Worm (Caenorhabditis elegans) whole organism, early embryonic: ENCODE data around the gene F56C3.8.
A peak's percentile ranks its signal among the peaks of the same experiment; 100 is the strongest.

Source experiments
- B0310.2 ChIP-seq: sonication (generic microtip); optimal IDR thresholded peaks from 2 replicates; lab custom pipeline; 2016; ENCODE audit warnings: mild to moderate bottlenecking, missing genetic modification characterization, missing compliant biosample characterization
- F13C5.2 ChIP-seq: sonication (generic microtip); optimal IDR thresholded peaks from 2 replicates; lab custom pipeline; 2017; ENCODE audit warnings: mild to moderate bottlenecking, missing genetic modification characterization, inconsistent platforms, missing compliant biosample characterization
- aly-1 ChIP-seq: sonication (generic microtip); optimal IDR thresholded peaks from 2 replicates; lab custom pipeline; 2016; ENCODE audit warnings: missing genetic modification characterization, missing compliant biosample characterization
- ama-1 ChIP-seq: fragments of 150-350 bp; optimal IDR thresholded peaks from 2 replicates; lab custom pipeline; 2014
- ceh-13 ChIP-seq: fragments of 200-800 bp; sonication (Bioruptor generic); optimal IDR thresholded peaks from 2 replicates; lab custom pipeline; 2018; ENCODE audit warnings: mild to moderate bottlenecking, missing genetic modification characterization, missing compliant biosample characterization
- ceh-36 ChIP-seq: sonication (generic microtip); optimal IDR thresholded peaks from 2 replicates; lab custom pipeline; 2016; ENCODE audit warnings: missing genetic modification characterization, inconsistent platforms, missing compliant biosample characterization
- ets-7 ChIP-seq: sonication (generic microtip); optimal IDR thresholded peaks from 2 replicates; lab custom pipeline; 2016; ENCODE audit warnings: missing genotype, missing genetic modification characterization, missing compliant biosample characterization
- flt-1 ChIP-seq: fragments of 200-800 bp; sonication (Bioruptor generic); IDR thresholded peaks from 2 replicates; pipeline ENCODE4 v1.3.6; 2022; ENCODE audit warnings: missing genetic modification characterization, missing compliant biosample characterization
- hmbx-1 ChIP-seq: sonication (generic microtip); optimal IDR thresholded peaks from 2 replicates; lab custom pipeline; 2016; ENCODE audit warnings: mild to moderate bottlenecking, missing genetic modification characterization, missing compliant biosample characterization
- hmg-4 ChIP-seq: fragments of 200-800 bp; sonication (Bioruptor generic); optimal IDR thresholded peaks from 2 replicates; lab custom pipeline; 2018; ENCODE audit warnings: mild to moderate bottlenecking, missing genetic modification characterization, missing compliant biosample characterization
- hnd-1 ChIP-seq: sonication (generic microtip); optimal IDR thresholded peaks from 2 replicates; lab custom pipeline; 2016; ENCODE audit warnings: missing genetic modification characterization, missing compliant biosample characterization
- pes-1 ChIP-seq: fragments of 200-800 bp; sonication (Bioruptor generic); IDR thresholded peaks from 2 replicates; pipeline ENCODE4 v1.3.6; 2022; ENCODE audit warnings: missing genetic modification reagents, missing genetic modification characterization, missing compliant biosample characterization
- scrt-1 ChIP-seq: fragments of 200-800 bp; sonication (Bioruptor generic); IDR thresholded peaks from 2 replicates; pipeline ENCODE4 v1.3.6; 2022; ENCODE audit warnings: missing genetic modification characterization, missing compliant biosample characterization
- sea-1 ChIP-seq: fragments of 200-800 bp; sonication (Bioruptor generic); conservative IDR thresholded peaks from 2 replicates; pipeline ENCODE4 v1.3.6; 2022; ENCODE audit warnings: missing genetic modification characterization, missing compliant biosample characterization
- tbx-11 ChIP-seq: fragments of 200-800 bp; sonication (Bioruptor generic); IDR thresholded peaks from 2 replicates; pipeline ENCODE4 v1.3.6; 2022; ENCODE audit warnings: missing genetic modification characterization, missing compliant biosample characterization
- tbx-37 ChIP-seq: fragments of 200-800 bp; sonication (Bioruptor generic); conservative IDR thresholded peaks from 2 replicates; pipeline ENCODE4 v1.3.6; 2022; ENCODE audit warnings: missing genetic modification reagents, missing genetic modification characterization, missing compliant biosample characterization
- tra-4 ChIP-seq: sonication (generic microtip); optimal IDR thresholded peaks from 2 replicates; lab custom pipeline; 2017; ENCODE audit warnings: missing genetic modification characterization, missing compliant biosample characterization

F56C3.8 gene

ce11 chrX:1372464-1372863 lies 12.0 kb downstream of the F56C3.8 start:
- TF ChIP-seq tra-4 (tag; lab: Kevin White, UChicago) (no peak), F13C5.2 (tag; lab: Kevin White, UChicago) (no peak), B0310.2 (no peak), scrt-1 (GFP tag; lab: Robert Waterston, UW) (no peak), ceh-36 (tag; lab: Kevin White, UChicago) (no peak), hmg-4 (no peak), hnd-1 (tag; lab: Kevin White, UChicago) (no peak), ceh-13 (no peak), flt-1 (GFP tag; lab: Robert Waterston, UW) (no peak), sea-1 (GFP tag; lab: Robert Waterston, UW) (no peak), tbx-11 (GFP tag; lab: Robert Waterston, UW) (no peak), aly-1 (tag; lab: Kevin White, UChicago) (no peak), hmbx-1 (tag; lab: Kevin White, UChicago) (no peak), ama-1 (lab: Kevin White, UChicago) (no peak), ets-7 (tag; lab: Kevin White, UChicago) (no peak), tbx-37 (no peak), pes-1 (no peak)

ce11 chrX:1371688-1372087 lies 12.8 kb downstream of the F56C3.8 start, which contains the start of gene fbxa-190:
Gene fbxa-190, plus strand, starts transcription at chrX:1372012.
- TF ChIP-seq ceh-13 (no peak), ama-1 (lab: Kevin White, UChicago) (no peak), aly-1 (tag; lab: Kevin White, UChicago) (no peak), ets-7 (tag; lab: Kevin White, UChicago) (no peak), hnd-1 (tag; lab: Kevin White, UChicago) (no peak), ceh-36 (tag; lab: Kevin White, UChicago) (no peak), hmbx-1 (tag; lab: Kevin White, UChicago) (no peak), hmg-4 (no peak), tbx-37 (no peak), scrt-1 (GFP tag; lab: Robert Waterston, UW) (no peak)

ce11 chrX:1370736-1371281 lies 13.6 kb downstream of the F56C3.8 start, which contains the start of gene F56C3.7:
Gene F56C3.7, minus strand, starts transcription at chrX:1370786.
- TF ChIP-seq tra-4 (tag; lab: Kevin White, UChicago) (no peak), tbx-37 (no peak), hnd-1 (tag; lab: Kevin White, UChicago) (no peak), aly-1 (tag; lab: Kevin White, UChicago) (no peak), flt-1 (GFP tag; lab: Robert Waterston, UW) (no peak), hmbx-1 (tag; lab: Kevin White, UChicago) (no peak), scrt-1 (GFP tag; lab: Robert Waterston, UW) (no peak), hmg-4 (no peak), F13C5.2 (tag; lab: Kevin White, UChicago) (no peak), tbx-11 (GFP tag; lab: Robert Waterston, UW) (no peak), pes-1 (no peak), ama-1 (lab: Kevin White, UChicago) (no peak)

- TF ChIP-seq tbx-11 (GFP tag; lab: Robert Waterston, UW): no peak
- no peak for TF ChIP-seq tra-4 (tag; lab: Kevin White, UChicago)
- TF ChIP-seq tbx-37: no peak
- no peak for TF ChIP-seq aly-1 (tag; lab: Kevin White, UChicago)
- no peak for TF ChIP-seq hmg-4
- no peak for TF ChIP-seq pes-1
- TF ChIP-seq scrt-1 (GFP tag; lab: Robert Waterston, UW): no peak
- no peak for TF ChIP-seq sea-1 (GFP tag; lab: Robert Waterston, UW)
- TF ChIP-seq hnd-1 (tag; lab: Kevin White, UChicago): no peak
- no peak for TF ChIP-seq ama-1 (lab: Kevin White, UChicago)
- TF ChIP-seq ceh-13: no peak
- TF ChIP-seq flt-1 (GFP tag; lab: Robert Waterston, UW): no peak
- no peak for TF ChIP-seq F13C5.2 (tag; lab: Kevin White, UChicago)
Measured at ce11 chrX:1367416-1367815, 17.0 kb downstream of the F56C3.8 start, which contains the start of gene dgn-2. Gene dgn-2, minus strand, starts transcription at chrX:1367516.

ce11 chrX:1360631-1361030 lies 23.8 kb downstream of the F56C3.8 start, which contains the start of gene F56C3.4:
Gene F56C3.4, minus strand, starts transcription at chrX:1360731.
- no peak for TF ChIP-seq hnd-1 (tag; lab: Kevin White, UChicago)
- no peak for TF ChIP-seq ceh-36 (tag; lab: Kevin White, UChicago)
- TF ChIP-seq tbx-37: no peak
- TF ChIP-seq scrt-1 (GFP tag; lab: Robert Waterston, UW): no peak
- no peak for TF ChIP-seq flt-1 (GFP tag; lab: Robert Waterston, UW)
- TF ChIP-seq tbx-11 (GFP tag; lab: Robert Waterston, UW): no peak
- TF ChIP-seq ceh-13: no peak

- TF ChIP-seq B0310.2 (no peak), tbx-37 (no peak), pes-1 (no peak), tra-4 (tag; lab: Kevin White, UChicago) (no peak), ceh-13 (no peak), tbx-11 (GFP tag; lab: Robert Waterston, UW) (no peak), ceh-36 (tag; lab: Kevin White, UChicago) (no peak), flt-1 (GFP tag; lab: Robert Waterston, UW) (no peak), ets-7 (tag; lab: Kevin White, UChicago) (no peak), aly-1 (tag; lab: Kevin White, UChicago) (no peak), sea-1 (GFP tag; lab: Robert Waterston, UW) (no peak)
Measured at ce11 chrX:1358295-1358694, 26.1 kb downstream of the F56C3.8 start, which contains the start of gene F56C3.3. Gene F56C3.3, minus strand, starts transcription at chrX:1358395.

- no peak for TF ChIP-seq hmbx-1 (tag; lab: Kevin White, UChicago)
- TF ChIP-seq scrt-1 (GFP tag; lab: Robert Waterston, UW): no peak
- TF ChIP-seq ets-7 (tag; lab: Kevin White, UChicago): no peak
- no peak for TF ChIP-seq hnd-1 (tag; lab: Kevin White, UChicago)
- TF ChIP-seq sea-1 (GFP tag; lab: Robert Waterston, UW): no peak
- no peak for TF ChIP-seq tbx-11 (GFP tag; lab: Robert Waterston, UW)
- peak; percentile 78 for TF ChIP-seq F13C5.2 (tag; lab: Kevin White, UChicago)
- no peak for TF ChIP-seq ceh-36 (tag; lab: Kevin White, UChicago)
- no peak for TF ChIP-seq flt-1 (GFP tag; lab: Robert Waterston, UW)
- no peak for TF ChIP-seq tra-4 (tag; lab: Kevin White, UChicago)
- no peak for TF ChIP-seq ama-1 (lab: Kevin White, UChicago)
- TF ChIP-seq pes-1: no peak
- TF ChIP-seq ceh-13: no peak
- peak; percentile 39; the same call in 1 of the 2 replicates for TF ChIP-seq tbx-37
- peak; percentile 59 for TF ChIP-seq hmg-4
- no peak for TF ChIP-seq aly-1 (tag; lab: Kevin White, UChicago)
- no peak for TF ChIP-seq B0310.2
Measured at ce11 chrX:1344818-1345217, 39.6 kb downstream of the F56C3.8 start.
